Worm (Caenorhabditis elegans) whole organism, L1 larva: ENCODE results near the gene F57F4.1.
A peak's percentile ranks its signal among the peaks of the same experiment; 100 is the strongest.

ENCODE experiments used
- C16A3.4 ChIP-seq: fragments of 150-350 bp; optimal IDR thresholded peaks from 2 replicates; lab custom pipeline; 2014; ENCODE audit warnings: missing biosample characterization, missing genetic modification characterization
- C34B4.2 ChIP-seq: sonication (generic microtip); optimal IDR thresholded peaks from 2 replicates; lab custom pipeline; 2017; ENCODE audit warnings: mild to moderate bottlenecking, missing genetic modification characterization, missing compliant biosample characterization
- F16B12.6 ChIP-seq: fragments of 150-350 bp; optimal IDR thresholded peaks from 2 replicates; lab custom pipeline; 2014; ENCODE audit warnings: missing biosample characterization, missing genetic modification characterization
- aha-1 ChIP-seq: fragments of 150-350 bp; optimal IDR thresholded peaks from 2 replicates; lab custom pipeline; 2014; ENCODE audit warnings: missing biosample characterization, missing genetic modification characterization
- blmp-1 ChIP-seq: fragments of 150-350 bp; optimal IDR thresholded peaks from 2 replicates; lab custom pipeline; 2014; ENCODE audit warnings: missing biosample characterization, missing genetic modification characterization
- ceh-82 ChIP-seq, 3 experiments: fragments of 150-350 bp in 1 of 3; sonication (generic microtip) in 2 of 3; optimal IDR thresholded peaks; 2 replicates each; lab custom pipeline; 2014 to 2017; ENCODE audit warnings: missing biosample characterization in 3 of 3, missing genetic modification characterization in 3 of 3
- ceh-90 ChIP-seq: sonication (generic microtip); optimal IDR thresholded peaks from 2 replicates; lab custom pipeline; 2016; ENCODE audit warnings: missing genetic modification characterization, missing compliant biosample characterization
- ces-1 ChIP-seq: fragments of 150-350 bp; optimal IDR thresholded peaks from 2 replicates; lab custom pipeline; 2014; ENCODE audit warnings: missing biosample characterization, missing genetic modification reagents, missing genetic modification characterization
- dsc-1 ChIP-seq: sonication (generic microtip); optimal IDR thresholded peaks from 2 replicates; lab custom pipeline; 2016; ENCODE audit warnings: mild to moderate bottlenecking, missing genetic modification characterization, missing compliant biosample characterization
- efl-1 ChIP-seq, 4 experiments: fragments of 150-350 bp; optimal IDR thresholded peaks in 3 of 4; peaks in 1 of 4; 1 replicate in 1 of 4; 2 replicates in 3 of 4; lab custom pipeline; 2014; ENCODE audit warnings: missing biosample characterization in 2 of 4, missing genetic modification characterization in 2 of 4, missing genetic modification reagents in 2 of 4
- efl-3 ChIP-seq: fragments of 200-800 bp; sonication (Bioruptor generic); optimal IDR thresholded peaks from 2 replicates; lab custom pipeline; 2018; ENCODE audit warnings: mild to moderate bottlenecking, missing genetic modification characterization, missing compliant biosample characterization
- egl-27 ChIP-seq, 2 experiments: fragments of 150-350 bp in 1 of 2; sonication (generic microtip); optimal IDR thresholded peaks; 3 replicates each; lab custom pipeline; 2017 to 2018; ENCODE audit warnings: missing biosample characterization in 2 of 2, missing genetic modification characterization in 2 of 2, missing genetic modification reagents in 2 of 2
- elt-3 ChIP-seq, 6 experiments: fragments of 150-350 bp in 1 of 6; sonication (generic microtip); optimal IDR thresholded peaks; 2 replicates each; lab custom pipeline; 2017 to 2018; ENCODE audit warnings: missing biosample characterization in 6 of 6, missing genetic modification characterization in 6 of 6, inconsistent platforms in 1 of 6
- ets-5 ChIP-seq: fragments of 200-800 bp; sonication (Bioruptor generic); IDR thresholded peaks from 2 replicates; pipeline ENCODE4 v1.3.6; 2022; ENCODE audit warnings: missing genetic modification characterization, missing compliant biosample characterization
- fos-1 ChIP-seq: fragments of 150-350 bp; optimal IDR thresholded peaks from 2 replicates; lab custom pipeline; 2014; ENCODE audit warnings: missing biosample characterization, missing genetic modification characterization
- lin-13 ChIP-seq: fragments of 150-350 bp; optimal IDR thresholded peaks from 2 replicates; lab custom pipeline; 2014; ENCODE audit warnings: missing biosample characterization, missing genetic modification reagents, missing genetic modification characterization
- lin-14 ChIP-seq: fragments of 200-800 bp; sonication (Bioruptor generic); optimal IDR thresholded peaks from 2 replicates; lab custom pipeline; 2018; ENCODE audit warnings: mild to moderate bottlenecking, missing genetic modification characterization, moderate library complexity, missing compliant biosample characterization
- lin-15B ChIP-seq: fragments of 150-350 bp; sonication (generic microtip); optimal IDR thresholded peaks from 3 replicates; lab custom pipeline; 2014; ENCODE audit warnings: missing biosample characterization, missing genetic modification characterization
- lin-35 ChIP-seq, 2 experiments: fragments of 150-350 bp; optimal IDR thresholded peaks; 2 replicates each; lab custom pipeline; 2014; ENCODE audit warnings: missing biosample characterization in 2 of 2, missing genetic modification characterization in 2 of 2, missing genetic modification reagents in 2 of 2
- lsy-2 ChIP-seq, 2 experiments: fragments of 150-350 bp; optimal IDR thresholded peaks; 2 replicates each; lab custom pipeline; 2014; ENCODE audit warnings: missing biosample characterization in 2 of 2, missing genetic modification characterization in 2 of 2
- mep-1 ChIP-seq: fragments of 150-350 bp; optimal IDR thresholded peaks from 2 replicates; lab custom pipeline; 2014; ENCODE audit warnings: missing biosample characterization, missing genetic modification characterization
- nhr-20 ChIP-seq: sonication (generic microtip); optimal IDR thresholded peaks from 2 replicates; lab custom pipeline; 2016; ENCODE audit warnings: mild to moderate bottlenecking, missing genetic modification characterization, missing compliant biosample characterization
- nhr-237 ChIP-seq: fragments of 150-350 bp; optimal IDR thresholded peaks from 2 replicates; lab custom pipeline; 2014; ENCODE audit warnings: missing biosample characterization, missing genetic modification characterization
- nhr-47 ChIP-seq: sonication (generic microtip); optimal IDR thresholded peaks from 2 replicates; lab custom pipeline; 2016; ENCODE audit warnings: mild to moderate bottlenecking, missing genetic modification characterization, moderate library complexity, missing compliant biosample characterization
- nhr-71 ChIP-seq: sonication (generic microtip); optimal IDR thresholded peaks from 2 replicates; lab custom pipeline; 2016; ENCODE audit warnings: mild to moderate bottlenecking, missing genetic modification characterization, moderate library complexity, missing compliant biosample characterization
- nhr-76 ChIP-seq: sonication (generic microtip); optimal IDR thresholded peaks from 2 replicates; lab custom pipeline; 2017; ENCODE audit warnings: missing biosample characterization, missing genetic modification characterization
- nhr-90 ChIP-seq: sonication (generic microtip); optimal IDR thresholded peaks from 2 replicates; lab custom pipeline; 2016; ENCODE audit warnings: mild to moderate bottlenecking, missing genetic modification characterization, missing compliant biosample characterization; ENCODE audit not compliant: poor library complexity
- pag-3 ChIP-seq: sonication (generic microtip); optimal IDR thresholded peaks from 2 replicates; lab custom pipeline; 2017; ENCODE audit warnings: missing genetic modification characterization, mild to moderate bottlenecking, missing compliant biosample characterization, antibody characterized with exemption, borderline replicate concordance; ENCODE audit not compliant: insufficient read depth
- rnt-1 ChIP-seq: sonication (generic microtip); optimal IDR thresholded peaks from 2 replicates; lab custom pipeline; 2016; ENCODE audit warnings: mild to moderate bottlenecking, missing genetic modification characterization, moderate library complexity, missing compliant biosample characterization
- skn-1 ChIP-seq: fragments of 150-350 bp; optimal IDR thresholded peaks from 2 replicates; lab custom pipeline; 2014; ENCODE audit warnings: missing biosample characterization, missing genetic modification characterization
- snpc-4 ChIP-seq: fragments of 150-350 bp; optimal IDR thresholded peaks from 2 replicates; lab custom pipeline; 2014; ENCODE audit warnings: missing biosample characterization, missing genetic modification characterization
- snu-23 ChIP-seq: sonication (generic microtip); optimal IDR thresholded peaks from 2 replicates; lab custom pipeline; 2016; ENCODE audit warnings: missing genetic modification characterization, missing compliant biosample characterization
- swsn-7 ChIP-seq: sonication (generic microtip); optimal IDR thresholded peaks from 2 replicates; lab custom pipeline; 2016; ENCODE audit warnings: missing genetic modification characterization, missing compliant biosample characterization
- tbx-2 ChIP-seq: sonication (generic microtip); optimal IDR thresholded peaks from 2 replicates; lab custom pipeline; 2016; ENCODE audit warnings: missing genetic modification characterization, missing compliant biosample characterization
- unc-130 ChIP-seq: fragments of 150-350 bp; optimal IDR thresholded peaks from 2 replicates; lab custom pipeline; 2017; ENCODE audit warnings: missing biosample characterization, missing genetic modification characterization, inconsistent platforms
- unc-98 ChIP-seq: fragments of 200-800 bp; sonication (Bioruptor generic); IDR thresholded peaks from 2 replicates; pipeline ENCODE4 v1.3.6; 2022; ENCODE audit warnings: missing genetic modification characterization, missing compliant biosample characterization
- zip-4 ChIP-seq: fragments of 200-800 bp; sonication (Bioruptor generic); optimal IDR thresholded peaks from 2 replicates; lab custom pipeline; 2018; ENCODE audit warnings: mild to moderate bottlenecking, missing genetic modification characterization, moderate library complexity, missing compliant biosample characterization
- ztf-11 ChIP-seq, 2 experiments: sonication (generic microtip); optimal IDR thresholded peaks; 2 replicates each; lab custom pipeline; 2016 to 2017; ENCODE audit warnings: missing genetic modification characterization in 2 of 2, missing biosample characterization in 1 of 2, missing compliant biosample characterization in 1 of 2

The F57F4.1 gene

ce11 chrV:6429870-6430339 lies 39.6 kb downstream of the F57F4.1 start, which contains the start of gene alh-4 (continued):
- TF ChIP-seq lin-13, result no peak
- TF ChIP-seq blmp-1 (tag; lab: Kevin White, UChicago), result peak; percentile 79
- TF ChIP-seq nhr-76 (tag; lab: Kevin White, UChicago), result no peak
- no peak for TF ChIP-seq aha-1
- no peak for TF ChIP-seq C16A3.4 (tag; lab: Kevin White, UChicago)
- no peak for TF ChIP-seq efl-3 (GFP tag; lab: Kevin White, UChicago)
- no peak for TF ChIP-seq zip-4 (GFP tag; lab: Kevin White, UChicago)
- TF ChIP-seq ceh-90 (tag; lab: Kevin White, UChicago), result no peak
- TF ChIP-seq pag-3 (tag; lab: Kevin White, UChicago), result no peak
- TF ChIP-seq swsn-7, result no peak
- TF ChIP-seq egl-27 (tag; optimal IDR thresholded peaks at IDR 0.05; lab: Kevin White, UChicago), result no peak
- TF ChIP-seq ceh-82 (tag; optimal IDR thresholded peaks at IDR 0.05; lab: Kevin White, UChicago), result no peak
- no peak for TF ChIP-seq nhr-47 (tag; lab: Kevin White, UChicago)
- TF ChIP-seq ces-1 (GFP tag; lab: Kevin White, UChicago), result no peak
- TF ChIP-seq mep-1 (tag; lab: Kevin White, UChicago), result peak; percentile 8

DNA sequence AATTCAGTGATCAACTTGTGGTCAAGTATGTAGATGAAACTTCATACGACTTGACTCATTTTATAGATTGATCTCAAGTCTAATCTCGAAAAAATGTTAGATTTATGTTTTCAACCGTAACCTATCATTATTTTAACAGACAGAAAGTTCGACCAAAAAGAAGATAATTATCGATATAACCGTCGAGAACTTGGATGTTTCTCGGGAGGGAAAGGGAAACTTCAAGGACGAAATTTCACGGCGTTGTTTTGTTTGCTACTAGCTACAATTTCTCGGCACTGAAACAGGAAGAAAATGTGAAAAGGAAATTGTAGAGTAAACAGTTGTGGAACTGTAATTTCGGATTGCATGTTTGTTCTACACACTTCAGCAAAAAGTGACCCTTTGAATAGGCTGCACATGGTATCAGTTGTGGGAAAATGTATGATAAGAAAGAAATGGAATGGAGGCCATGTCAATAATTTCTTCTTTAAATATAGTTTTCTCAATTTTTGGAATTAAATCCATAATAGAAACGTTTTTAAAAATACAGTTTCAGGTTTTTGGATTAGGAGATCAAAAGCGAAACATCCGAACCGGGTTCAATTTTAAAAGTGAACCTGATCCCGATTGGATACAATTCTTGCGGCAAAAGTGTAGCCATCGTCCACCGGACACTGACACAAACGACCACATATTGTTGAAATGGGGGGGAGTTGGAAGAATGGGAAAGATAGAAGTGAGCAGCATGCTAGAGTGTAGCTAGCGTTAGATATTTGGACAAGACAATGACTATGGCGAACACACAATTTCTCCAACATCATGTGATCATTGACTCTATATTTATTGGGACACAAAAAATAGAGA lies 40.5 kb downstream of the F57F4.1 start:
- TF ChIP-seq dsc-1 (tag; lab: Kevin White, UChicago), result no peak
- no peak for TF ChIP-seq lin-15B (tag; lab: Kevin White, UChicago)
- peak in 2 of 6 experiments; percentile 3 to 24 for TF ChIP-seq elt-3 (tag; optimal IDR thresholded peaks at IDR 0.05; lab: Kevin White, UChicago)
- no peak for TF ChIP-seq unc-130 (tag; lab: Kevin White, UChicago)
- TF ChIP-seq blmp-1 (tag; lab: Kevin White, UChicago), result peak; percentile 92
- no peak for TF ChIP-seq ztf-11 (tag; optimal IDR thresholded peaks at IDR 0.05; lab: Kevin White, UChicago)
- TF ChIP-seq C34B4.2 (tag; lab: Kevin White, UChicago), result no peak
- TF ChIP-seq lin-35 (GFP tag; optimal IDR thresholded peaks at IDR 0.05; lab: Kevin White, UChicago), result peak in 1 of 2 experiments; percentile 16
- peak; percentile 15 for TF ChIP-seq rnt-1 (tag; lab: Kevin White, UChicago)
- TF ChIP-seq ets-5, result no peak
- peak; percentile 3 for TF ChIP-seq snu-23 (GFP tag; lab: Kevin White, UChicago)
- TF ChIP-seq tbx-2, result no peak
- peak; percentile 22 for TF ChIP-seq lin-14
- peak in 1 of 2 experiments; percentile 10 for TF ChIP-seq lsy-2 (tag; optimal IDR thresholded peaks at IDR 0.05; lab: Kevin White, UChicago)
- no peak for TF ChIP-seq unc-98 (GFP tag; lab: Robert Waterston, UW)
- peak; percentile 27 for TF ChIP-seq nhr-71 (tag; lab: Kevin White, UChicago)
- TF ChIP-seq fos-1, result no peak
- TF ChIP-seq nhr-237 (tag; lab: Kevin White, UChicago), result no peak
- no peak for TF ChIP-seq efl-1 (optimal IDR thresholded peaks at IDR 0.05; lab: Kevin White, UChicago)
- TF ChIP-seq efl-1 (GFP tag; optimal IDR thresholded peaks at IDR 0.05 in 1 of 2; lab: Kevin White, UChicago), result peak in 1 of 2 experiments; percentile 16
- no peak for TF ChIP-seq aha-1
- TF ChIP-seq F16B12.6 (tag; lab: Kevin White, UChicago), result no peak
- no peak for TF ChIP-seq efl-3 (GFP tag; lab: Kevin White, UChicago)
- TF ChIP-seq skn-1 (tag; lab: Kevin White, UChicago), result no peak
- TF ChIP-seq snpc-4, result no peak
- peak; percentile 41 for TF ChIP-seq nhr-20
- peak; percentile 33 for TF ChIP-seq nhr-90
